Fruit fly (Drosophila melanogaster): Measurements from ENCODE around the gene mld.

- TF ChIP-seq Dif (GFP tag; optimal IDR thresholded peaks at IDR 0.05; ENCODE audit: partially characterized antibody) (no peak), Myc (optimal IDR thresholded peaks at IDR 0.05) (no peak), Dfd (GFP tag; optimal IDR thresholded peaks at IDR 0.05) (no peak), br (GFP tag; optimal IDR thresholded peaks at IDR 0.05) (peak; percentile 42)
Measured at dm6 chr3R:24626003-24626486, 40.6 kb downstream of the mld start.
